Fruit fly (Drosophila melanogaster) ovary, adult (tissue): ENCODE results near the gene unc80.

Source experiments
- CG17801 ChIP-seq: fragments of 200-800 bp; optimal IDR thresholded peaks from 2 replicates; lab custom pipeline; 2019; ENCODE audit warnings: missing biosample characterization, mild to moderate bottlenecking, missing genetic modification characterization, moderate library complexity; ENCODE audit not compliant: partially characterized antibody

The unc80 gene

dm6 chr3R:27700229-27700573, 38.0 kb downstream of the unc80 start, which contains the start of gene btz:
TSS of gene btz (plus strand) at chr3R:27700361.
- peak; percentile 19 for TF ChIP-seq CG17801 (GFP tag; lab: Kevin White, UChicago)

DNA sequence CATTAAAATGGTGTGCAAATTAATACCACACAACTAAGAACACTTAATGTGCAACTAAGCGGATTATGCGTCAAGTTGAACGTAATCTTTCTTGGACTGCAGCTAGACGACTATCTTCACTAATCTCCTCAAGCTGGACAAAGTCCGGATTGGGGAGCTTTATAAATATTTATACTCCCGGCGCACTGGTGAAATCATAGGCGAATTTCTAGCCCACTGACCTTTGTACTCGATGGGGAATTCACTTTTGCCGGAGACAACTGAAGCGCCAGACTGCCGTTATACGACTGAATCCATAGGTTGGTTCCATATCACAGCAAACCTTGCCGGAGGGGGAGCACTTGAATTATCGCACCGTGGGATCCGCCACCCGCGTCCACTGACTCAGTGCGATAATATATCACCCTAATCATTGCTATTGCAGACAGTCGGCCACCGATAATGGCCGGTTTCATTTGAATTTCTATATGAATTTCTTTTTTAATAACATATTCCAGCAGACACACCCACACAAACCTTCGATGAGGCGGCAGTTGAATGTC, 43.9 kb downstream of the unc80 start:
- TF ChIP-seq CG17801 (GFP tag; lab: Kevin White, UChicago) = no peak

dm6 chr3R:27706581-27707181, 44.4 kb downstream of the unc80 start, which contains the start of the genes CROT and CG12877:
TSS of gene CROT (minus strand) at chr3R:27706751.
TSS of gene CG12877 (plus strand) at chr3R:27707100.
- peak; percentile 79 for TF ChIP-seq CG17801 (GFP tag; lab: Kevin White, UChicago)
